Worm (Caenorhabditis elegans): ENCODE data around the gene oac-8.

- TF ChIP-seq eyg-1 (tag; optimal IDR thresholded peaks at IDR 0.05) (no peak), tbx-2 (tag; optimal IDR thresholded peaks at IDR 0.05) (no peak), ama-1 (optimal IDR thresholded peaks at IDR 0.05) (no peak), sdc-2 (tag; optimal IDR thresholded peaks at IDR 0.05) (no peak), hlh-30 (tag; optimal IDR thresholded peaks at IDR 0.05; ENCODE audit: insufficient read depth) (no peak), ceh-9 (tag; optimal IDR thresholded peaks at IDR 0.05) (no peak), hlh-6 (tag; optimal IDR thresholded peaks at IDR 0.05) (no peak)
Measured at ce11 chrIV:10620811-10621210, 36.5 kb downstream of the oac-8 start, which contains the start of gene R09H10.7.

Data from whole organism, late embryonic.